Fruit fly (Drosophila melanogaster) Kc167 (cell line): ENCODE measurements around the gene NijA.

Experiments
- Myc ChIP-seq: fragments of >200 bp; optimal IDR thresholded peaks from 2 replicates; lab custom pipeline; 2017; ENCODE audit warnings: missing external identifiers
- Sin3A ChIP-seq: fragments of >200 bp; optimal IDR thresholded peaks from 2 replicates; lab custom pipeline; 2018; ENCODE audit warnings: missing external identifiers
- h ChIP-seq: fragments of >200 bp; optimal IDR thresholded peaks from 3 replicates; lab custom pipeline; 2018; ENCODE audit warnings: missing external identifiers
- insv ChIP-seq: fragments of >200 bp; optimal IDR thresholded peaks from 3 replicates; lab custom pipeline; 2018; ENCODE audit warnings: missing external identifiers
- psq ChIP-seq: fragments of >200 bp; optimal IDR thresholded peaks from 2 replicates; lab custom pipeline; 2017; ENCODE audit warnings: missing external identifiers
- ttk ChIP-seq: sonication (Bioruptor generic); optimal IDR thresholded peaks from 2 replicates; lab custom pipeline; 2017; ENCODE audit warnings: missing external identifiers

- no peak for TF ChIP-seq ttk
- no peak for TF ChIP-seq Myc (lab: Kevin White, UChicago)
- TF ChIP-seq insv (lab: Kevin White, UChicago): no peak
- no peak for TF ChIP-seq h (lab: Kevin White, UChicago)
- no peak for TF ChIP-seq psq (lab: Kevin White, UChicago)
- no peak for TF ChIP-seq Sin3A
Observed at dm6 chr3L:10712005-10712404, 15.3 kb upstream of the NijA start.
